Worm (Caenorhabditis elegans) whole organism, young adult: ENCODE data around the gene best-4.

ENCODE experiments used
- B0035.1 ChIP-seq: sonication (generic microtip); optimal IDR thresholded peaks from 2 replicates; lab custom pipeline; 2016; ENCODE audit warnings: missing genetic modification characterization, mild to moderate bottlenecking, missing compliant biosample characterization, missing genotype, missing genetic modification reagents
- C06A6.2 ChIP-seq: fragments of 200-800 bp; sonication (Bioruptor generic); conservative IDR thresholded peaks from 2 replicates; pipeline ENCODE4 v1.3.6; 2022; ENCODE audit warnings: missing genetic modification characterization, missing compliant biosample characterization
- F10E7.11 ChIP-seq: sonication (generic microtip); optimal IDR thresholded peaks from 2 replicates; lab custom pipeline; 2017; ENCODE audit warnings: mild to moderate bottlenecking, missing genetic modification characterization, moderate library complexity, missing compliant biosample characterization
- F33H1.4 ChIP-seq: fragments of 200-800 bp; sonication (Bioruptor generic); IDR thresholded peaks from 2 replicates; pipeline ENCODE4 v1.3.6; 2022; ENCODE audit warnings: missing genetic modification reagents, missing genetic modification characterization, missing compliant biosample characterization
- F49E8.2 ChIP-seq: sonication (generic microtip); optimal IDR thresholded peaks from 3 replicates; lab custom pipeline; 2017; ENCODE audit warnings: missing genetic modification characterization, mild to moderate bottlenecking, missing compliant biosample characterization, antibody characterized with exemption, moderate library complexity; ENCODE audit not compliant: insufficient read depth
- T26A5.8 ChIP-seq: sonication (generic microtip); optimal IDR thresholded peaks from 2 replicates; lab custom pipeline; 2016; ENCODE audit warnings: missing genetic modification characterization, missing compliant biosample characterization
- Y53G8AR.9 ChIP-seq: fragments of 200-800 bp; sonication (Bioruptor generic); conservative IDR thresholded peaks from 2 replicates; pipeline ENCODE4 v1.3.6; 2022; ENCODE audit warnings: missing genetic modification reagents, missing genetic modification characterization, missing compliant biosample characterization
- ZK185.1 ChIP-seq: sonication (generic microtip); optimal IDR thresholded peaks from 2 replicates; lab custom pipeline; 2016; ENCODE audit warnings: mild to moderate bottlenecking, missing genetic modification characterization, missing compliant biosample characterization; ENCODE audit not compliant: poor library complexity, severe bottlenecking
- ama-1 ChIP-seq, 3 experiments: fragments of 150-350 bp in 1 of 3; sonication (generic microtip) in 2 of 3; optimal IDR thresholded peaks; 2 replicates each; lab custom pipeline; 2014 to 2018; ENCODE audit warnings: missing biosample characterization in 2 of 3, missing genetic modification characterization in 2 of 3, missing genetic modification reagents in 2 of 3
- aptf-3 ChIP-seq: fragments of 200-800 bp; sonication (Bioruptor generic); IDR thresholded peaks from 2 replicates; pipeline ENCODE4 v1.3.6; 2022; ENCODE audit warnings: missing genetic modification characterization, missing compliant biosample characterization
- athp-1 ChIP-seq: sonication (generic microtip); optimal IDR thresholded peaks from 2 replicates; lab custom pipeline; 2017; ENCODE audit warnings: mild to moderate bottlenecking, missing genetic modification characterization, missing compliant biosample characterization
- attf-5 ChIP-seq: fragments of 200-800 bp; sonication (Bioruptor generic); optimal IDR thresholded peaks from 2 replicates; lab custom pipeline; 2018; ENCODE audit warnings: mild to moderate bottlenecking, missing genetic modification characterization, missing compliant biosample characterization
- ceh-40 ChIP-seq: fragments of 200-800 bp; sonication (Bioruptor generic); IDR thresholded peaks from 2 replicates; pipeline ENCODE4 v1.3.6; 2022; ENCODE audit warnings: missing genetic modification characterization, missing compliant biosample characterization
- ceh-79 ChIP-seq: sonication (generic microtip); optimal IDR thresholded peaks from 2 replicates; lab custom pipeline; 2017; ENCODE audit warnings: mild to moderate bottlenecking, missing genetic modification characterization, missing compliant biosample characterization
- die-1 ChIP-seq: sonication (generic microtip); optimal IDR thresholded peaks from 2 replicates; lab custom pipeline; 2016; ENCODE audit warnings: missing genotype, mild to moderate bottlenecking, missing genetic modification characterization, missing compliant biosample characterization
- dox-1 ChIP-seq: fragments of 200-800 bp; sonication (Bioruptor generic); IDR thresholded peaks from 2 replicates; pipeline ENCODE4 v1.3.6; 2022; ENCODE audit warnings: missing genetic modification reagents, missing genetic modification characterization, missing compliant biosample characterization
- egl-44 ChIP-seq: fragments of 200-800 bp; sonication (Bioruptor generic); IDR thresholded peaks from 2 replicates; pipeline ENCODE4 v1.3.6; 2022; ENCODE audit warnings: missing genetic modification reagents, missing genetic modification characterization, missing compliant biosample characterization
- egrh-3 ChIP-seq: fragments of 200-800 bp; sonication (Bioruptor generic); IDR thresholded peaks from 2 replicates; pipeline ENCODE4 v1.3.6; 2022; ENCODE audit warnings: missing genetic modification reagents, missing genetic modification characterization, missing compliant biosample characterization
- hmg-20 ChIP-seq: fragments of 200-800 bp; sonication (Bioruptor generic); IDR thresholded peaks from 2 replicates; pipeline ENCODE4 v1.3.6; 2022; ENCODE audit warnings: missing genetic modification reagents, missing genetic modification characterization, missing compliant biosample characterization
- hsf-1 ChIP-seq: fragments of 200-800 bp; sonication (Bioruptor generic); IDR thresholded peaks from 2 replicates; pipeline ENCODE4 v1.3.6; 2022; ENCODE audit warnings: missing genetic modification reagents, missing genetic modification characterization, missing compliant biosample characterization
- let-526 ChIP-seq: fragments of 200-800 bp; sonication (Bioruptor generic); IDR thresholded peaks from 2 replicates; pipeline ENCODE4 v1.3.6; 2022; ENCODE audit warnings: missing genetic modification reagents, missing genetic modification characterization, missing compliant biosample characterization
- lin-40 ChIP-seq: sonication (generic microtip); optimal IDR thresholded peaks from 2 replicates; lab custom pipeline; 2016; ENCODE audit warnings: missing genetic modification characterization, mild to moderate bottlenecking, missing compliant biosample characterization, missing genotype, missing genetic modification reagents
- lin-54 ChIP-seq: fragments of 200-800 bp; sonication (Bioruptor generic); optimal IDR thresholded peaks from 2 replicates; lab custom pipeline; 2018; ENCODE audit warnings: mild to moderate bottlenecking, missing genetic modification characterization, missing compliant biosample characterization
- lsy-27 ChIP-seq: sonication (generic microtip); optimal IDR thresholded peaks from 2 replicates; lab custom pipeline; 2017; ENCODE audit warnings: missing genetic modification characterization, mild to moderate bottlenecking, missing compliant biosample characterization, antibody characterized with exemption, missing genotype, borderline replicate concordance; ENCODE audit not compliant: insufficient read depth
- madf-3 ChIP-seq: fragments of 200-800 bp; sonication (Bioruptor generic); IDR thresholded peaks from 2 replicates; pipeline ENCODE4 v1.3.6; 2022; ENCODE audit warnings: missing genetic modification reagents, missing genetic modification characterization, missing compliant biosample characterization
- mcd-1 ChIP-seq: fragments of 200-800 bp; sonication (Bioruptor generic); IDR thresholded peaks from 2 replicates; pipeline ENCODE4 v1.3.6; 2022; ENCODE audit warnings: missing genetic modification reagents, missing genetic modification characterization, missing compliant biosample characterization
- nfya-1 ChIP-seq: sonication (generic microtip); optimal IDR thresholded peaks from 2 replicates; lab custom pipeline; 2017; ENCODE audit warnings: antibody characterized with exemption, missing compliant biosample characterization, missing genetic modification characterization, borderline replicate concordance; ENCODE audit not compliant: insufficient read depth
- nfya-2 ChIP-seq: fragments of 200-800 bp; sonication (Bioruptor generic); IDR thresholded peaks from 2 replicates; pipeline ENCODE4 v1.3.6; 2022; ENCODE audit warnings: missing genetic modification reagents, missing genetic modification characterization, missing compliant biosample characterization
- nhr-27 ChIP-seq: fragments of 200-800 bp; sonication (Bioruptor generic); optimal IDR thresholded peaks from 2 replicates; lab custom pipeline; 2018; ENCODE audit warnings: mild to moderate bottlenecking, missing genetic modification characterization, moderate library complexity, missing compliant biosample characterization
- pha-4 ChIP-seq: fragments of 150-350 bp; sonication (generic microtip); optimal IDR thresholded peaks from 2 replicates; lab custom pipeline; 2014; ENCODE audit warnings: missing biosample characterization, missing genetic modification reagents, missing genetic modification characterization
- rcor-1 ChIP-seq: fragments of 200-800 bp; sonication (Bioruptor generic); IDR thresholded peaks from 2 replicates; pipeline ENCODE4 v1.3.6; 2022; ENCODE audit warnings: missing genetic modification reagents, missing genetic modification characterization, missing compliant biosample characterization
- rpc-1 ChIP-seq, 2 experiments: fragments of 150-350 bp in 1 of 2; sonication (generic microtip) in 1 of 2; optimal IDR thresholded peaks; 2 replicates each; lab custom pipeline; 2014 to 2018; ENCODE audit warnings: missing biosample characterization in 1 of 2, missing genetic modification characterization in 1 of 2, missing genetic modification reagents in 1 of 2, missing genotype in 1 of 2
- somi-1 ChIP-seq: fragments of 200-800 bp; sonication (Bioruptor generic); optimal IDR thresholded peaks from 2 replicates; lab custom pipeline; 2018; ENCODE audit warnings: mild to moderate bottlenecking, missing genetic modification characterization, missing compliant biosample characterization
- tbp1 ChIP-seq: fragments of 200-800 bp; sonication (Bioruptor generic); optimal IDR thresholded peaks from 2 replicates; lab custom pipeline; 2018; ENCODE audit warnings: mild to moderate bottlenecking, missing genetic modification characterization, missing compliant biosample characterization
- tlf-1 ChIP-seq: fragments of 200-800 bp; sonication (Bioruptor generic); optimal IDR thresholded peaks from 2 replicates; lab custom pipeline; 2018; ENCODE audit warnings: mild to moderate bottlenecking, missing genetic modification characterization, missing compliant biosample characterization
- unc-62 ChIP-seq: fragments of 150-350 bp; optimal IDR thresholded peaks from 2 replicates; lab custom pipeline; 2014; ENCODE audit warnings: missing biosample characterization, missing genetic modification reagents, missing genetic modification characterization
- zfh-2 ChIP-seq: fragments of 200-800 bp; sonication (Bioruptor generic); conservative IDR thresholded peaks from 2 replicates; pipeline ENCODE4 v1.3.6; 2022; ENCODE audit warnings: missing genetic modification reagents, missing genetic modification characterization, missing compliant biosample characterization
- zim-3 ChIP-seq: sonication (generic microtip); optimal IDR thresholded peaks from 2 replicates; lab custom pipeline; 2017; ENCODE audit warnings: mild to moderate bottlenecking, missing genetic modification characterization, moderate library complexity, missing compliant biosample characterization
- ztf-28 ChIP-seq: fragments of 200-800 bp; sonication (Bioruptor generic); IDR thresholded peaks from 2 replicates; pipeline ENCODE4 v1.3.6; 2022; ENCODE audit warnings: missing genetic modification reagents, missing genetic modification characterization, missing compliant biosample characterization

best-4 gene

ce11 chrII:24559-24998, 12.9 kb upstream of the best-4 start, which contains the start of gene enee-1 (continued):
- TF ChIP-seq ZK185.1 (peak; percentile 2), C06A6.2 (peak; percentile 56), hmg-20 (GFP tag; lab: Robert Waterston, UW) (0 out of 2 replicates have a peak, but pooled peaks have one; percentile 36), egrh-3 (GFP tag; lab: Robert Waterston, UW) (no peak), rcor-1 (GFP tag; lab: Robert Waterston, UW) (peak; percentile 52; the same call in 1 of the 2 replicates), B0035.1 (no peak), rpc-1 (optimal IDR thresholded peaks at IDR 0.05; lab: Kevin White, UChicago) (no peak), rpc-1 (tag; optimal IDR thresholded peaks at IDR 0.05; lab: Kevin White, UChicago) (no peak), ztf-28 (no peak), let-526 (GFP tag; lab: Robert Waterston, UW) (no peak), tbp1 (GFP tag; lab: Kevin White, UChicago) (peak; percentile 19), nfya-2 (GFP tag; lab: Robert Waterston, UW) (no peak), F10E7.11 (tag; lab: Kevin White, UChicago) (no peak), attf-5 (GFP tag; lab: Kevin White, UChicago) (no peak), lsy-27 (no peak), lin-40 (tag; lab: Kevin White, UChicago) (peak; percentile 82), somi-1 (GFP tag; lab: Kevin White, UChicago) (no peak), madf-3 (GFP tag; lab: Robert Waterston, UW) (peak; percentile 68; the same call in 1 of the 2 replicates), ceh-79 (tag; lab: Kevin White, UChicago) (no peak), egl-44 (GFP tag; lab: Robert Waterston, UW) (no peak), nfya-1 (tag; lab: Kevin White, UChicago) (no peak), die-1 (tag; lab: Kevin White, UChicago) (no peak), ceh-40 (GFP tag; lab: Robert Waterston, UW) (no peak), tlf-1 (GFP tag; lab: Kevin White, UChicago) (peak; percentile 36), ama-1 (optimal IDR thresholded peaks at IDR 0.05; lab: Kevin White, UChicago) (peak; percentile 30), ama-1 (GFP tag; optimal IDR thresholded peaks at IDR 0.05; lab: Kevin White, UChicago) (no peak), aptf-3 (GFP tag; lab: Robert Waterston, UW) (no peak), F33H1.4 (GFP tag; lab: Robert Waterston, UW) (no peak), pha-4 (tag; lab: Kevin White, UChicago) (no peak), F49E8.2 (no peak), unc-62 (GFP tag; lab: Kevin White, UChicago) (no peak), zim-3 (no peak)

- no peak for TF ChIP-seq mcd-1 (GFP tag; lab: Robert Waterston, UW)
- peak; percentile 68 for TF ChIP-seq zfh-2
- no peak for TF ChIP-seq madf-3 (GFP tag; lab: Robert Waterston, UW)
- TF ChIP-seq Y53G8AR.9 (GFP tag; lab: Robert Waterston, UW), result no peak
- TF ChIP-seq athp-1 (tag; lab: Kevin White, UChicago), result no peak
- no peak for TF ChIP-seq T26A5.8 (tag; lab: Kevin White, UChicago)
- 0 out of 2 replicates have a peak, but pooled peaks have one; percentile 13 for TF ChIP-seq hsf-1
- no peak for TF ChIP-seq nhr-27 (tag; lab: Kevin White, UChicago)
- no peak for TF ChIP-seq tbp1 (GFP tag; lab: Kevin White, UChicago)
- TF ChIP-seq lin-54 (GFP tag; lab: Kevin White, UChicago), result no peak
- 0 out of 2 replicates have a peak, but pooled peaks have one; percentile 12 for TF ChIP-seq dox-1 (GFP tag; lab: Robert Waterston, UW)
Observed at ce11 chrII:23739-24138, 12.1 kb upstream of the best-4 start.
